Fruit fly (Drosophila melanogaster) whole organism, prepupa: ENCODE data around the gene CG13465.

ENCODE experiments used
- CG16779 ChIP-seq: fragments of 200-800 bp; sonication (Bioruptor generic); optimal IDR thresholded peaks from 3 replicates; lab custom pipeline; 2017; ENCODE audit warnings: missing biosample characterization, mild to moderate bottlenecking, missing genetic modification characterization
- CG32006 ChIP-seq: fragments of 200-800 bp; sonication (Bioruptor generic); optimal IDR thresholded peaks from 3 replicates; lab custom pipeline; 2017; ENCODE audit warnings: missing biosample characterization, mild to moderate bottlenecking, missing genetic modification characterization
- CG3919 ChIP-seq: fragments of 200-800 bp; sonication (Bioruptor generic); optimal IDR thresholded peaks from 3 replicates; lab custom pipeline; 2016; ENCODE audit warnings: missing biosample characterization, missing genetic modification characterization
- CG8319 ChIP-seq: fragments of 200-800 bp; sonication (Bioruptor generic); optimal IDR thresholded peaks from 3 replicates; lab custom pipeline; 2016; ENCODE audit warnings: missing biosample characterization, missing genetic modification characterization
- Gug ChIP-seq: fragments of 200-800 bp; sonication (Bioruptor generic); IDR thresholded peaks from 2 replicates; pipeline ENCODE4 v1.3.6; 2022; ENCODE audit warnings: missing biosample characterization, missing genetic modification characterization
- Hr39 ChIP-seq: fragments of 200-800 bp; sonication (Bioruptor generic); optimal IDR thresholded peaks from 2 replicates; lab custom pipeline; 2016; ENCODE audit warnings: missing biosample characterization, missing genetic modification characterization
- Lpt ChIP-seq: fragments of 200-800 bp; sonication (Bioruptor generic); optimal IDR thresholded peaks from 3 replicates; lab custom pipeline; 2016; ENCODE audit warnings: missing biosample characterization, missing genetic modification characterization
- Sox14 ChIP-seq: fragments of 200-800 bp; sonication (Bioruptor generic); optimal IDR thresholded peaks from 3 replicates; lab custom pipeline; 2016; ENCODE audit warnings: missing biosample characterization, missing genetic modification characterization
- Sox15 ChIP-seq: fragments of 200-800 bp; sonication (Bioruptor generic); optimal IDR thresholded peaks from 3 replicates; lab custom pipeline; 2016; ENCODE audit warnings: missing biosample characterization, missing genetic modification characterization
- esn ChIP-seq: fragments of 200-800 bp; sonication (Bioruptor generic); optimal IDR thresholded peaks from 2 replicates; lab custom pipeline; 2016; ENCODE audit warnings: missing biosample characterization, mild to moderate bottlenecking, missing genetic modification characterization, moderate library complexity
- fkh ChIP-seq: fragments of 200-800 bp; sonication (Bioruptor generic); optimal IDR thresholded peaks from 3 replicates; lab custom pipeline; 2017; ENCODE audit warnings: missing biosample characterization, mild to moderate bottlenecking, missing genetic modification characterization, moderate library complexity

DNA sequence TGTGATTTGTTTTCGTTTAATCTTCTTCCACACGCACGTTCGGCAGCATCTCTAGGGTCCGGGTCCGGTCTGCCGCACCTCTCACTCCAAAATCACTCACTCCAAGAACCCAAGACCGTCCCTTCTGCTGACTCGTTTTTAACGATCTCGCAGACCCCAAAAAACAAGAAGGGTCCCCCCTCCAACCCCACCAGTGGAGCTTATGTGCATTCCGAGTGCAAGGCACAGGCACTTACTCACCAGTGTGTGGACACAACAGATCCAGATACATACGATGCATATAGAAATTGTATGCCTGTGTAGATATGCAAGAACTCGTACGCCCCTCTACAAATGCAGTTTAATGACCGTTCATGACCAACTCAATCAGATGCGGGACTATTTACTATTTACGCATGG, 34.4 kb upstream of the CG13465 start:
- no peak for TF ChIP-seq esn (GFP tag; lab: Kevin White, UChicago)
- TF ChIP-seq Gug (GFP tag; lab: Robert Waterston, UW): no peak
- TF ChIP-seq Sox14 (GFP tag; lab: Kevin White, UChicago): no peak
- no peak for TF ChIP-seq Hr39
- peak; percentile 9 for TF ChIP-seq fkh (GFP tag; lab: Kevin White, UChicago)
- TF ChIP-seq Sox15: no peak
- TF ChIP-seq Lpt (GFP tag; lab: Kevin White, UChicago): no peak
- no peak for TF ChIP-seq CG8319 (GFP tag; lab: Kevin White, UChicago)
- no peak for TF ChIP-seq CG3919 (GFP tag; lab: Kevin White, UChicago)
- no peak for TF ChIP-seq CG32006
- TF ChIP-seq CG16779: no peak
